Fruit fly (Drosophila melanogaster): ENCODE results near the gene CG14445.

- no peak for TF ChIP-seq Dll (optimal IDR thresholded peaks at IDR 0.05)
- TF ChIP-seq usp (GFP tag; optimal IDR thresholded peaks at IDR 0.05), result no peak
- TF ChIP-seq psq (optimal IDR thresholded peaks at IDR 0.05), result no peak
Observed at dm6 chrX:6276590-6276989, 39.5 kb downstream of the CG14445 start, which contains the start of gene CG3566.

Data from whole organism.